Fruit fly (Drosophila melanogaster): Measurements from ENCODE around the gene Cyp4s3.
A peak's percentile ranks its signal among the peaks of the same experiment; 100 is the strongest.

Cyp4s3 gene

dm6 chrX:15084580-15085138 lies 31.7 kb downstream of the Cyp4s3 start, which contains the start of gene Cox17 (continued):
- TF ChIP-seq tio (GFP tag; optimal IDR thresholded peaks at IDR 0.05) (peak; percentile 89), gt (GFP tag; IDR thresholded peaks at IDR 0.05) (no peak; the same call in 1 of the 2 replicates), CG13287 (GFP tag; IDR thresholded peaks at IDR 0.05; ENCODE audit: partially characterized antibody) (peak; percentile 80), eyg (GFP tag; optimal IDR thresholded peaks at IDR 0.05) (no peak), Optix (GFP tag; IDR thresholded peaks at IDR 0.05) (peak; percentile 44; the same call in 1 of the 3 replicates), CG14014 (GFP tag; IDR thresholded peaks at IDR 0.05) (peak; percentile 55; the same call in 1 of the 2 replicates), CG11247 (GFP tag; IDR thresholded peaks at IDR 0.05) (no peak; the same call in 1 of the 2 replicates), exex (tag; optimal IDR thresholded peaks at IDR 0.05) (peak; percentile 47), CG8765 (GFP tag; IDR thresholded peaks at IDR 0.05) (no peak), D (optimal IDR thresholded peaks at IDR 0.05) (no peak), D (GFP tag; optimal IDR thresholded peaks at IDR 0.05) (peak; percentile 73), CG10543 (GFP tag; optimal IDR thresholded peaks at IDR 0.05) (peak; percentile 90), Dp (GFP tag; optimal IDR thresholded peaks at IDR 0.05) (peak; percentile 19), toy (GFP tag; IDR thresholded peaks at IDR 0.05) (no peak), luna (GFP tag; optimal IDR thresholded peaks at IDR 0.05) (no peak), CG4730 (GFP tag; IDR thresholded peaks at IDR 0.05) (no peak; the same call in none of the 2 replicates), ken (GFP tag; IDR thresholded peaks at IDR 0.05) (peak; percentile 69; the same call in 2 of the 3 replicates), CG10147 (GFP tag; optimal IDR thresholded peaks at IDR 0.05) (peak; percentile 77), CG32772 (GFP tag; IDR thresholded peaks at IDR 0.05) (peak; percentile 60; the same call in 1 of the 2 replicates), amos (GFP tag; IDR thresholded peaks at IDR 0.05; ENCODE audit: partially characterized antibody) (peak; percentile 71; the same call in 1 of the 2 replicates), Chrac-16 (GFP tag; optimal IDR thresholded peaks at IDR 0.05) (peak; percentile 84), CG32767 (GFP tag; IDR thresholded peaks at IDR 0.05) (no peak; the same call in 1 of the 2 replicates), Six4 (GFP tag; optimal IDR thresholded peaks at IDR 0.05) (peak; percentile 78), ttk (GFP tag; IDR thresholded peaks at IDR 0.05) (peak; percentile 40; the same call in 1 of the 2 replicates), ato (GFP tag; IDR thresholded peaks at IDR 0.05; ENCODE audit: partially characterized antibody) (no peak), CG16779 (GFP tag; IDR thresholded peaks at IDR 0.05) (no peak), oc (tag; optimal IDR thresholded peaks at IDR 0.05) (peak; percentile 19), CG4854 (GFP tag; optimal IDR thresholded peaks at IDR 0.05) (peak; percentile 56), fru (optimal IDR thresholded peaks at IDR 0.05) (no peak), sima (GFP tag; optimal IDR thresholded peaks at IDR 0.05) (no peak), ara (GFP tag; IDR thresholded peaks at IDR 0.05) (no peak; the same call in 1 of the 2 replicates), nerfin-2 (GFP tag; IDR thresholded peaks at IDR 0.05; ENCODE audit: partially characterized antibody) (0 out of 2 replicates have a peak, but pooled peaks have one; percentile 45), run (tag; optimal IDR thresholded peaks at IDR 0.05) (peak; percentile 55), CG9797 (GFP tag; optimal IDR thresholded peaks at IDR 0.05) (peak; percentile 2), CG14667 (GFP tag; IDR thresholded peaks at IDR 0.05) (peak; percentile 64), CG2129 (GFP tag; IDR thresholded peaks at IDR 0.05; ENCODE audit: partially characterized antibody) (no peak; the same call in 1 of the 2 replicates), zen (tag; optimal IDR thresholded peaks at IDR 0.05) (peak; percentile 76), mirr (GFP tag; optimal IDR thresholded peaks at IDR 0.05) (no peak)

dm6 chrX:15082681-15083080 lies 33.7 kb downstream of the Cyp4s3 start, which contains the start of gene CG33178:
Gene CG33178 (plus strand): TSS chrX:15082827.
- TF ChIP-seq br (optimal IDR thresholded peaks at IDR 0.05) (no peak), Deaf1 (tag; optimal IDR thresholded peaks at IDR 0.05) (peak; percentile 17), ATbp (GFP tag; optimal IDR thresholded peaks at IDR 0.05) (no peak), CG7786 (GFP tag; optimal IDR thresholded peaks at IDR 0.05) (no peak), Med (GFP tag) (peak; percentile 61), H2.0 (GFP tag; IDR thresholded peaks at IDR 0.05) (no peak), D19B (GFP tag; optimal IDR thresholded peaks at IDR 0.05) (no peak), CoRest (tag; optimal IDR thresholded peaks at IDR 0.05) (no peak), MBD-R2 (GFP tag; IDR thresholded peaks at IDR 0.05) (no peak), ci (GFP tag; IDR thresholded peaks at IDR 0.05) (0 out of 3 replicates have a peak, but pooled peaks have one; percentile 6), ewg (GFP tag; optimal IDR thresholded peaks at IDR 0.05) (no peak), dmrt11E (tag; optimal IDR thresholded peaks at IDR 0.05) (no peak), Atf6 (GFP tag; IDR thresholded peaks at IDR 0.05) (0 out of 2 replicates have a peak, but pooled peaks have one; percentile 20), phol (tag; optimal IDR thresholded peaks at IDR 0.05) (no peak), CG4424 (GFP tag; optimal IDR thresholded peaks at IDR 0.05) (no peak)

Data from whole organism, embryonic.